Fruit fly (Drosophila melanogaster) S2 (cell line): ENCODE measurements around the gene CG42638.

Experiments
- CG8478 ChIP-seq: fragments of >200 bp; optimal IDR thresholded peaks from 2 replicates; lab custom pipeline; 2018
- CTCF ChIP-seq, 2 experiments: fragments of >200 bp; optimal IDR thresholded peaks; 2 replicates each; lab custom pipeline; 2018

DNA sequence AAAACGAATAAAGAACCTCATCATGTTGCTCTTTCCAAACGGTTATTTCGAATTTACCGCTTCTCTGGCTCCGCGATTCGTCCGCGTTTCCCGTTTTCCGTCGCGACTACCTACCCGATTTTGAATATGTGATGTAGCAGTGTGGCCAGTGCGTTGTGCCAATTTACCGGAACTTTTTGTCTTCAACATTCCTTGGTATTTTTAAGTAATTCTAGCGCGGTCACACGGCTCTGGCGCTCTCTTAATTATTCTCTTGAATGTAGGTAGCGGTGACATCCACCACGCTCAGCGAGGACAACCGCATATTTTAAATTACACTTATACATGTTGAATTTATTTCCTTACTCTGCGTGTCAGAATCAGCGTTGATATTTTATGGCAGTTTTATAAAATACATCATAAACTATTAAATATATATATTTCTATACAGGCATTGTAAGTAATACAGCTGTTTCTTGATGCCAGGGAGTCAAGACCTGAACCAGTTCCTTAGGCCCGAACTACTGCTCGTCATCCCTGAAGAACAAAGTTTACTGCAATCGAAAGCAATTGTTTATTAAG is 44.0 kb upstream of the CG42638 start, which contains the start of the genes CG42637, Gyc76C and SREBP:
- TF ChIP-seq CTCF (optimal IDR thresholded peaks at IDR 0.05; lab: Kevin White, UChicago): peak; percentile 19 to 55
- no peak for TF ChIP-seq CG8478 (lab: Kevin White, UChicago)
